Fruit fly (Drosophila melanogaster) whole organism: ENCODE results near the gene Smyd5.

ENCODE experiments used
- EcR ChIP-seq, 2 experiments: fragments of >200 bp; optimal IDR thresholded peaks; 2 replicates each; lab custom pipeline; 2017; ENCODE audit warnings: missing biosample characterization in 2 of 2, missing genetic modification characterization in 2 of 2, missing genetic modification reagents in 2 of 2
- usp ChIP-seq: fragments of >200 bp; optimal IDR thresholded peaks from 2 replicates; lab custom pipeline; 2017; ENCODE audit warnings: missing biosample characterization, missing genetic modification characterization, mixed read lengths

DNA sequence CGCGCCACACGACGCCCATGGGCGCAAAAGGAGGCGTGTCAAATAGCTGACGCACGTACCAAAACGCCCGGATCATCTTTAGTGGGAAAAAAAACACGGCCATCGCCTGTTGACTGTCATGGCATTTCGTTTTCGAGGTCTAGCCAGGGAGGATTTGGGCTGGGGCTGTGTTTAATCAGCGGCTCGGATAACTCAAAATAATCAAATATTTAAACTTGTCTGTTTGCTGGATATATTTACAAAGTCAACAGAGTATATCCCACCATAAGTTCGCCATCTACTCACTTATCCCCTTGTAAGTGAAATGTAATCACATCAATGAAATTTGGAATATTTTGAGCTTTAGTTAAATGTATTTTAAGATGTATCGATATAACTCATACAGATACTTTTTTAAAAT is 42.2 kb upstream of the Smyd5 start:
- no peak for TF ChIP-seq EcR (GFP tag; optimal IDR thresholded peaks at IDR 0.05; lab: Kevin White, UChicago)
- TF ChIP-seq usp: no peak
